Worm (Caenorhabditis elegans) whole organism, late embryonic: Measurements from ENCODE around the gene prx-1.

ENCODE experiments used
- ama-1 ChIP-seq: fragments of 150-350 bp; optimal IDR thresholded peaks from 2 replicates; lab custom pipeline; 2014
- che-1 ChIP-seq: sonication (generic microtip); optimal IDR thresholded peaks from 2 replicates; lab custom pipeline; 2016; ENCODE audit warnings: mild to moderate bottlenecking, missing genetic modification characterization, missing compliant biosample characterization
- fkh-10 ChIP-seq: fragments of 150-350 bp; optimal IDR thresholded peaks from 2 replicates; lab custom pipeline; 2014; ENCODE audit warnings: missing biosample characterization, missing genetic modification reagents, missing genetic modification characterization
- hlh-13 ChIP-seq: fragments of 200-800 bp; sonication (Bioruptor generic); optimal IDR thresholded peaks from 2 replicates; lab custom pipeline; 2018; ENCODE audit warnings: mild to moderate bottlenecking, missing genetic modification characterization, missing compliant biosample characterization
- hlh-30 ChIP-seq: sonication (generic microtip); optimal IDR thresholded peaks from 2 replicates; lab custom pipeline; 2017; ENCODE audit warnings: antibody characterized with exemption, missing genetic modification characterization, missing compliant biosample characterization; ENCODE audit not compliant: insufficient read depth
- mec-3 ChIP-seq: sonication (generic microtip); optimal IDR thresholded peaks from 2 replicates; lab custom pipeline; 2016; ENCODE audit warnings: borderline replicate concordance, missing genetic modification characterization, missing compliant biosample characterization
- nfya-1 ChIP-seq: sonication (generic microtip); optimal IDR thresholded peaks from 2 replicates; lab custom pipeline; 2017; ENCODE audit warnings: missing genetic modification characterization, mild to moderate bottlenecking, missing compliant biosample characterization, antibody characterized with exemption, moderate library complexity
- sox-2 ChIP-seq: fragments of 200-800 bp; sonication (Bioruptor generic); IDR thresholded peaks from 2 replicates; pipeline ENCODE4 v1.3.6; 2022; ENCODE audit warnings: missing genetic modification reagents, missing genetic modification characterization, missing compliant biosample characterization
- ztf-16 ChIP-seq: sonication (generic microtip); optimal IDR thresholded peaks from 2 replicates; lab custom pipeline; 2017; ENCODE audit warnings: missing genetic modification characterization, missing compliant biosample characterization

DNA sequence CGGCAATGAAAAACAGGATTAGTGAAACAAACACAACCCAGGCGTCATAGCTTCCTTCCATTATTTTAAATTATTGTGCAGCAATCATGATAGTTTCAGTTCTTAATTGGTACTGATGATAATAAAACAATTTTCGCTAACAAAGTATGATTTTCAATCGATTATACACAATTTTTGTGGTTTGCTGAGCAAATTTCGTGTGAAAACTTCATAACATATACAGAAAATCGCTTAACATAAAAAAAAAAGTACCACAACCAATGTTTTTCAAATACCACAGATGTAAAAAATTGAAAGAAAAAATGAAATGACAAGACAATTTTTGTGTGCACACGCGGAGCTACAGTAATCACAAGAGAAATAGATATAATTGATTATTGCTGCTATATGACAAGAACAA is 6.1 kb upstream of the prx-1 start, which contains the start of gene gphr-2:
- no peak for TF ChIP-seq nfya-1
- no peak for TF ChIP-seq hlh-13
- no peak for TF ChIP-seq fkh-10 (GFP tag; lab: Kevin White, UChicago)
- TF ChIP-seq mec-3, result no peak
- no peak for TF ChIP-seq ama-1 (lab: Kevin White, UChicago)
- no peak for TF ChIP-seq hlh-30 (tag; lab: Kevin White, UChicago)
- no peak for TF ChIP-seq ztf-16 (tag; lab: Kevin White, UChicago)
- no peak for TF ChIP-seq sox-2 (GFP tag; lab: Robert Waterston, UW)
- no peak for TF ChIP-seq che-1
